Worm (Caenorhabditis elegans) whole organism, dauer: ENCODE results near the gene mrps-34.

ENCODE experiments used
- unc-62 ChIP-seq: sonication (generic microtip); optimal IDR thresholded peaks from 2 replicates; lab custom pipeline; 2017; ENCODE audit warnings: missing biosample characterization, missing genetic modification reagents, missing genetic modification characterization

Gene mrps-34

ce11 chrIII:4544959-4545358 lies 2.7 kb upstream of the mrps-34 start, which contains the start of gene M88.3:
Gene M88.3, minus strand, starts transcription at chrIII:4545059.
- no peak for TF ChIP-seq unc-62 (GFP tag; lab: Kevin White, UChicago)

DNA sequence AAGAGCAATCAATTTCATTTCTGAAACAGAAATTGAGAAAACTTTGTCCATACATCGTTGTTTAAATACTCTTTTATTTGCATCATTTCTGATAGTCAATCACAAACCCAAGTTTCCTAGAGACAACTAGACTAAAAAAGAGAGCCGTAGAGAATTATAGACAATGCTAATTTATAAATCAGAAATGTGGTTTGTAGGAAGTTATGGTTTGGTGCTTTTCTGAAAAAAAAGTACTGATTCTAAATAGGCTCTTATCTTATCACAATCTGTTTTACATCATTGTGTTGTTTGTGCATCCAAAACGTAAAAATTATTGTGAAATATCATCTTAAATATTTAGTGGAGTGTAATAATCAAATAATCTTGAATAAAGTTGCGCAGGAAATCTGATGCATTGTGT lies 1.6 kb downstream of the mrps-34 start, which contains the start of gene ugt-62:
Gene ugt-62, minus strand, starts transcription at position 20 of the 400 bp plus-strand sequence.
- TF ChIP-seq unc-62 (GFP tag; lab: Kevin White, UChicago) = no peak

ce11 chrIII:4530968-4531367 lies 11.3 kb downstream of the mrps-34 start:
- TF ChIP-seq unc-62 (GFP tag; lab: Kevin White, UChicago) = no peak

- no peak for TF ChIP-seq unc-62 (GFP tag; lab: Kevin White, UChicago)
These were observed 16.3 kb downstream of the mrps-34 start for ce11 chrIII:4525998-4526397.

- no peak for TF ChIP-seq unc-62 (GFP tag; lab: Kevin White, UChicago)
These were observed 18.2 kb downstream of the mrps-34 start for ce11 chrIII:4524071-4524470.

DNA sequence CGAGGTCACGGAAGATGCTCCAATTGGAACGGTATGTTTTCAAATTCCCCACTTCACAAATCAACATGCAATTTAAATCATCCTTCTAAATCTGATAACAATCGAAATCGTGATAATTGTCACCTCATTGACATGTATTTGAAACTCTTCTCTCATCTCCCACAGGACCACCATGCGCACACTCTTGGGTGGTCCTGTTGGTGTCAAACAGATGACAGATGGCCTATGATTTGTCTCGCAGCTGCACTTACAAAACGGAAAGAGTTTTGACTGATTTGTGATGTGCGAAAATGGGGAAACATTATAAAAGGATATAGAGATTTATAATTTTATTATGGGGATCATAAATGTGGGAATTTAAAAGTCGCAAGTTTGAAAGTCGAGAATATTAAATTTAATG lies 18.8 kb downstream of the mrps-34 start:
- TF ChIP-seq unc-62 (GFP tag; lab: Kevin White, UChicago) = no peak

DNA sequence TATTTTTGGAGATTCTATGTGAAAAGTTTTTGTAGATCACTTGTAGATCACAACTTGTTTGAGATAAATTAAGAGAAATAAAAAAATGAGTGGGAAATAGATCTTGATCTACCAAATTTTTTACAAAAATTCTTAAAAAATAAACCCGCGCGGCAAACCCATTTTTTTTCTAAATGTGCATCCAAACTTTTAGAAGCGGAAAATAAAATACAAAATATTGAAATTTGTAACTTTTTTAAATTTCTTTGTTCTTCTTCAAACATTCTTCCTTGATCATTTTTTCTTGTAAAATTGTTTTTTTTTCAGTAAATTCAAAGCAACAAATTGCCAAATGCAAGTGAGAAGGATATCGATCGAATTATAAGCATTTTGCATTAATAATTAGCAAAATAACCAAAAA lies 22.2 kb downstream of the mrps-34 start, which contains the start of gene cdh-4:
Gene cdh-4, plus strand, starts transcription at position 301 of the 400 bp plus-strand sequence.
- no peak for TF ChIP-seq unc-62 (GFP tag; lab: Kevin White, UChicago)

- no peak for TF ChIP-seq unc-62 (GFP tag; lab: Kevin White, UChicago)
These were observed 22.8 kb downstream of the mrps-34 start for ce11 chrIII:4519410-4519809.

ce11 chrIII:4517781-4518180 lies 24.5 kb downstream of the mrps-34 start:
- no peak for TF ChIP-seq unc-62 (GFP tag; lab: Kevin White, UChicago)

ce11 chrIII:4515173-4515572 lies 27.1 kb downstream of the mrps-34 start:
- no peak for TF ChIP-seq unc-62 (GFP tag; lab: Kevin White, UChicago)

- no peak for TF ChIP-seq unc-62 (GFP tag; lab: Kevin White, UChicago)
These were observed 28.3 kb downstream of the mrps-34 start for ce11 chrIII:4513926-4514325.

DNA sequence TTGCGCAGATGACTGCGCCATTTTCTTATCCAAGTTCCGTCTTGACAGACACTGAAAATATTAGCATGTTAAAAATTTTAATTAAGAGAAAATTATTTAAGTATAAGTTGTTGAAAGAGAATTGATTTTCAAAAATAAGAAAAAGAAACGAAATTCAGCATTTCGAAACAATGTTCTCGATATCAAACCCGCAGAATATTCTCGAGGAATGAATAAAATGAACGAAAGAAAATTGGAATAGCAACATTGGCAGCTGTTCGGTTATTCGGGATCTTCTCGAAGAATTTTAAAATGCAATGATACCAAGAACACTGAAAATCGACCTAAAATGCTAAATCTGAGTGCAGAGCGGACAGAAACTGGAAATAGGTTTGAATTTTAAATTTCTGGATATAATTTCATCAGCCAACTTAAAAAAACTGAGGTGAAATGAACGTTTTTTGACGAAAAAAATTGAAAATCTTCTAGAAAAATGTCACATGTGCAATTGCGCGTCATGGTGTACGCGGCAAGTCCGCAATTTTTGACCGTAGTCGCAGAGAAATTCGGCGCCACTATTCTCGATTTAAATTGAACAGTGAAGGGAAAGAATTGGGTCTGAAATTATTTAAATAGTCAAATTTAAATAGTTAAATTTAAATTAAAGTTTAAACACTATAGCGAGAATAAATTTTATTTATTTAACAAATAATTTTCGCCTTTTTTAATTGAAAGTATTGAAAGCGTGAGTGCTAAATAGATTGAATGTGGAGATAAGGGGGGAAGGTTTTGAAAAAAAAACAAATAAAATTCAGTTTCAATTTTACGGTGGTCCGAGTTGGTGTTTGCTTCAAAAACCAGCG lies 34.0 kb downstream of the mrps-34 start, which contains the start of the genes cct-5 and F25F2.1:
Gene cct-5, minus strand, starts transcription at position 51 of the 842 bp plus-strand sequence.
Gene F25F2.1, plus strand, starts transcription at position 792 of the 842 bp plus-strand sequence.
- TF ChIP-seq unc-62 (GFP tag; lab: Kevin White, UChicago) = no peak

- TF ChIP-seq unc-62 (GFP tag; lab: Kevin White, UChicago) = no peak
These were observed 35.6 kb downstream of the mrps-34 start for ce11 chrIII:4506590-4507128.

DNA sequence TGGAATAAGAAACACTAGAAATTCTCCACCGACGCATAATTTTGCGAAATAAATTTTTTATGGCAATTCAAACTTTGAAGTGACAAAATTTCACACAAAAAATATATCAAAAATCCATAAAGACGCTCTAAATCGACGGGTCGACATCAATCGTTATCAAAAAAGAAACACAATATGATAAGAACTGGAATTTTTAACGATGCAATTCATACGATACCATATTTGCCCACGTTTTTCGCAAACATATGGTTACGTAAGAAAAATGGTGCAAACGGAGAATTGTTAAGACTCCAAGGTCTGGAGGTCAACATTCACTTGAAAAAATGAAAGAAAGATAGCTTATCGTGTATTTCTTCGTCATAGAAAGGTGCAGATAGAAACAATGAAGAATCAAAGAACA lies 36.1 kb downstream of the mrps-34 start:
- TF ChIP-seq unc-62 (GFP tag; lab: Kevin White, UChicago) = no peak

DNA sequence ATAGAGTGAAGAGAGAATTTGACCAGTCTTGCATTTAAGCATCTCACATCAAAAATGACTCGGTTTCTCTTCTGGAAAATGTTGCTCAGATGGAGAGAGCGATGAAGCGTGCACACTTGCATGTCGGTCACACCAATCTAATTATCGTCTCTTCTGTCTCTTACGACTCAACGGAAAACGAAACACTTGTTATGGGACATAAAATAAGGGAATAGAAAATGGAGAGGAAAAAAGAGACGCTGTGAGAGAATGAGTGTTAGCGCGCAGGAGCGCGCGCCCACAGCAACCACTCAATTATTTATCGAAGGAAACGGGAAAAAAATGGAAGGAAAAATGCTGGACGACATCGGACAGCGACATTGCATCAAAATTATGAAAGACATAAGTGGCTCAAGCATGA lies 36.5 kb downstream of the mrps-34 start:
- no peak for TF ChIP-seq unc-62 (GFP tag; lab: Kevin White, UChicago)

- no peak for TF ChIP-seq unc-62 (GFP tag; lab: Kevin White, UChicago)
These were observed 37.2 kb downstream of the mrps-34 start for ce11 chrIII:4504934-4505484.
